Fruit fly (Drosophila melanogaster) Kc167 (cell line): ENCODE data around the gene CG10761.

Source experiments
- Sin3A ChIP-seq: fragments of >200 bp; optimal IDR thresholded peaks from 2 replicates; lab custom pipeline; 2018; ENCODE audit warnings: missing external identifiers
- psq ChIP-seq: fragments of >200 bp; optimal IDR thresholded peaks from 2 replicates; lab custom pipeline; 2017; ENCODE audit warnings: missing external identifiers
- ttk ChIP-seq: sonication (Bioruptor generic); optimal IDR thresholded peaks from 2 replicates; lab custom pipeline; 2017; ENCODE audit warnings: missing external identifiers

- TF ChIP-seq ttk (no peak), Sin3A (no peak), psq (lab: Kevin White, UChicago) (no peak)
Observed at dm6 chrX:8196157-8196526, 33.5 kb upstream of the CG10761 start.
